Worm (Caenorhabditis elegans) whole organism, L2 larva: Measurements from ENCODE around the gene M199.9.

Experiments used
- R02D3.7 ChIP-seq: fragments of 150-350 bp; optimal IDR thresholded peaks from 2 replicates; lab custom pipeline; 2014; ENCODE audit warnings: missing biosample characterization, missing genetic modification characterization
- elt-1 ChIP-seq: fragments of 150-350 bp; optimal IDR thresholded peaks from 2 replicates; lab custom pipeline; 2014; ENCODE audit warnings: missing biosample characterization, missing genetic modification characterization
- lin-39 ChIP-seq: fragments of 150-350 bp; optimal IDR thresholded peaks from 2 replicates; lab custom pipeline; 2014; ENCODE audit warnings: missing biosample characterization, missing genetic modification reagents, missing genetic modification characterization
- mbf-1 ChIP-seq: sonication (generic microtip); optimal IDR thresholded peaks from 2 replicates; lab custom pipeline; 2017; ENCODE audit warnings: missing biosample characterization, missing genetic modification characterization
- mdl-1 ChIP-seq, 2 experiments: fragments of 150-350 bp in 1 of 2; sonication (generic microtip) in 1 of 2; optimal IDR thresholded peaks; 2 replicates each; lab custom pipeline; 2017; ENCODE audit warnings: missing biosample characterization in 2 of 2, missing genetic modification characterization in 2 of 2
- nhr-11 ChIP-seq: fragments of 150-350 bp; optimal IDR thresholded peaks from 2 replicates; lab custom pipeline; 2014; ENCODE audit warnings: missing biosample characterization, missing genetic modification characterization
- nhr-6 ChIP-seq: fragments of 150-350 bp; optimal IDR thresholded peaks from 2 replicates; lab custom pipeline; 2014; ENCODE audit warnings: missing biosample characterization, missing genetic modification characterization
- nhr-77 ChIP-seq: fragments of 150-350 bp; optimal IDR thresholded peaks from 2 replicates; lab custom pipeline; 2014; ENCODE audit warnings: missing biosample characterization, missing genetic modification characterization
- skn-1 ChIP-seq: sonication (generic microtip); optimal IDR thresholded peaks from 2 replicates; lab custom pipeline; 2017; ENCODE audit warnings: missing biosample characterization, missing genetic modification characterization
- unc-62 ChIP-seq: fragments of 150-350 bp; optimal IDR thresholded peaks from 2 replicates; lab custom pipeline; 2014; ENCODE audit warnings: missing biosample characterization, missing genetic modification reagents, missing genetic modification characterization
- ztf-11 ChIP-seq: sonication (generic microtip); optimal IDR thresholded peaks from 2 replicates; lab custom pipeline; 2017; ENCODE audit warnings: missing biosample characterization, missing genetic modification characterization

DNA sequence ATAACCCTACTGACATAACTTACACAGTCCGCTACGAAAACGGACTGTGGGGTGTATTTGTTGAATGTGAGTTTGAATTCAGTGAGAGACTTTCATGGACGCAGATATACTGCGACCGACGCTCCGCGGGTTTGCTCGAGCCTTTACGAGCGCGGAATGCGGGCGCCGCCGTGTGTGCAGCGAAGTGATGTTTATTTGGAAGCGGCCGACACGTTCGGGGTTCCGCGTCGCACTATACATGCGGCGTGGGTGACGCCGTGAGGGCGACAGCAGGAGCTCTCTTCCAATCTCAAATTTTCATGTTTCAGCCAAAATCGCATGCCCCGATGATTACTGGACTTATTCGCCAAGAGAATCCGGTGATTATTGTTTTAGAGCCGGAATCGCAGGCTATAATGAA lies 8.4 kb downstream of the M199.9 start:
- TF ChIP-seq lin-39 (tag; lab: Kevin White, UChicago): no peak
- no peak for TF ChIP-seq elt-1 (tag; lab: Kevin White, UChicago)
- no peak for TF ChIP-seq ztf-11 (tag; lab: Kevin White, UChicago)
- TF ChIP-seq nhr-77: no peak
- TF ChIP-seq unc-62 (GFP tag; lab: Kevin White, UChicago): no peak
- TF ChIP-seq skn-1: no peak
- TF ChIP-seq mdl-1 (tag; optimal IDR thresholded peaks at IDR 0.05; lab: Kevin White, UChicago): no peak
- no peak for TF ChIP-seq nhr-11
- TF ChIP-seq nhr-6 (tag; lab: Kevin White, UChicago): no peak
- no peak for TF ChIP-seq mbf-1
- TF ChIP-seq R02D3.7: no peak
